Fruit fly (Drosophila melanogaster) whole organism, embryonic: ENCODE data around the gene CG34179.
A peak's percentile ranks its signal among the peaks of the same experiment; 100 is the strongest.

Source experiments
- B-H2 ChIP-seq: fragments of 200-800 bp; sonication (Bioruptor generic); optimal IDR thresholded peaks from 2 replicates; lab custom pipeline; 2018; ENCODE audit warnings: missing biosample characterization, mild to moderate bottlenecking, missing genetic modification characterization
- Blimp-1 ChIP-seq: fragments of 200-800 bp; sonication (Bioruptor generic); optimal IDR thresholded peaks from 3 replicates; lab custom pipeline; 2018; ENCODE audit warnings: missing biosample characterization, missing genetic modification characterization, mild to moderate bottlenecking, moderate library complexity, missing genetic modification reagents
- CG11723 ChIP-seq: fragments of 200-800 bp; sonication (Bioruptor generic); optimal IDR thresholded peaks from 2 replicates; lab custom pipeline; 2017; ENCODE audit warnings: missing biosample characterization, mild to moderate bottlenecking, missing genetic modification characterization
- CG12659 ChIP-seq: fragments of 200-800 bp; sonication (Bioruptor generic); optimal IDR thresholded peaks from 3 replicates; lab custom pipeline; 2017; ENCODE audit warnings: mild to moderate bottlenecking, missing biosample characterization, missing genetic modification reagents, missing genetic modification characterization
- CG12769 ChIP-seq: fragments of 200-800 bp; sonication (Bioruptor generic); optimal IDR thresholded peaks from 2 replicates; lab custom pipeline; 2019; ENCODE audit warnings: missing biosample characterization, mild to moderate bottlenecking, missing genetic modification characterization, moderate library complexity
- CG13287 ChIP-seq: fragments of 200-800 bp; sonication (Bioruptor generic); IDR thresholded peaks from 2 replicates; pipeline ENCODE4 v1.3.6; 2022; ENCODE audit warnings: missing biosample characterization, missing genetic modification characterization; ENCODE audit not compliant: partially characterized antibody
- CG13296 ChIP-seq: fragments of 200-800 bp; sonication (Bioruptor generic); optimal IDR thresholded peaks from 3 replicates; lab custom pipeline; 2018; ENCODE audit warnings: missing biosample characterization, mild to moderate bottlenecking, missing genetic modification characterization
- CG1603 ChIP-seq: fragments of 200-800 bp; sonication (Bioruptor generic); optimal IDR thresholded peaks from 2 replicates; lab custom pipeline; 2019; ENCODE audit warnings: missing biosample characterization, mild to moderate bottlenecking, missing genetic modification characterization, moderate library complexity
- CG18011 ChIP-seq: fragments of 200-800 bp; sonication (Bioruptor generic); optimal IDR thresholded peaks from 2 replicates; lab custom pipeline; 2017; ENCODE audit warnings: missing biosample characterization, missing genetic modification characterization, mild to moderate bottlenecking, moderate library complexity, missing genotype
- CG18619 ChIP-seq: fragments of 200-800 bp; sonication (Bioruptor generic); optimal IDR thresholded peaks from 3 replicates; lab custom pipeline; 2017; ENCODE audit warnings: missing biosample characterization, mild to moderate bottlenecking, missing genetic modification characterization
- CG2678 ChIP-seq: fragments of 200-800 bp; sonication (Bioruptor generic); optimal IDR thresholded peaks from 3 replicates; lab custom pipeline; 2019; ENCODE audit warnings: missing biosample characterization, mild to moderate bottlenecking, missing genetic modification characterization, moderate library complexity
- CG30020 ChIP-seq: fragments of 200-800 bp; optimal IDR thresholded peaks from 2 replicates; lab custom pipeline; 2019; ENCODE audit warnings: missing biosample characterization, mild to moderate bottlenecking, missing genetic modification characterization, moderate library complexity
- CG30403 ChIP-seq: fragments of 200-800 bp; sonication (Bioruptor generic); optimal IDR thresholded peaks from 3 replicates; lab custom pipeline; 2016; ENCODE audit warnings: missing biosample characterization, missing genetic modification characterization
- CG34376 ChIP-seq: fragments of 200-800 bp; sonication (Bioruptor generic); optimal IDR thresholded peaks from 2 replicates; lab custom pipeline; 2018; ENCODE audit warnings: missing biosample characterization, mild to moderate bottlenecking, missing genetic modification characterization
- CG7372 ChIP-seq: fragments of 200-800 bp; sonication (Bioruptor generic); IDR thresholded peaks from 2 replicates; pipeline ENCODE4 v1.3.6; 2022; ENCODE audit warnings: missing biosample characterization, missing genetic modification characterization
- CG7556 ChIP-seq: fragments of 200-800 bp; sonication (Bioruptor generic); optimal IDR thresholded peaks from 2 replicates; lab custom pipeline; 2017; ENCODE audit warnings: missing biosample characterization, mild to moderate bottlenecking, missing genetic modification characterization
- CG8290 ChIP-seq, 3 experiments: fragments of 200-800 bp; sonication (Bioruptor generic); optimal IDR thresholded peaks; 2 replicates each; lab custom pipeline; 2016 to 2019; ENCODE audit warnings: missing biosample characterization in 3 of 3, missing genetic modification characterization in 3 of 3, mild to moderate bottlenecking in 2 of 3, moderate library complexity in 1 of 3
- CG9932 ChIP-seq: fragments of 200-800 bp; sonication (Bioruptor generic); IDR thresholded peaks from 2 replicates; pipeline ENCODE4 v1.3.6; 2022; ENCODE audit warnings: missing biosample characterization, missing genetic modification characterization
- CrebB ChIP-seq: fragments of 200-800 bp; sonication (Bioruptor generic); optimal IDR thresholded peaks from 3 replicates; lab custom pipeline; 2018; ENCODE audit warnings: missing biosample characterization, mild to moderate bottlenecking, missing genetic modification characterization
- Ets65A ChIP-seq: fragments of 200-800 bp; sonication (Bioruptor generic); peaks from one replicate; lab custom pipeline; 2016; ENCODE audit warnings: missing biosample characterization, missing genetic modification characterization
- Fer1 ChIP-seq: fragments of 200-800 bp; sonication (Bioruptor generic); optimal IDR thresholded peaks from 2 replicates; lab custom pipeline; 2017; ENCODE audit warnings: missing biosample characterization, mild to moderate bottlenecking, missing genetic modification characterization
- Fer3 ChIP-seq: fragments of 200-800 bp; sonication (Bioruptor generic); optimal IDR thresholded peaks from 2 replicates; lab custom pipeline; 2018; ENCODE audit warnings: missing biosample characterization, mild to moderate bottlenecking, missing genetic modification characterization, moderate library complexity
- Hey ChIP-seq: fragments of 200-800 bp; sonication (Bioruptor generic); optimal IDR thresholded peaks from 3 replicates; lab custom pipeline; 2018; ENCODE audit warnings: missing biosample characterization, mild to moderate bottlenecking, missing genetic modification characterization
- HmgZ ChIP-seq: fragments of 200-800 bp; sonication (Bioruptor generic); optimal IDR thresholded peaks from 2 replicates; lab custom pipeline; 2018; ENCODE audit warnings: missing biosample characterization, mild to moderate bottlenecking, missing genetic modification characterization
- Hmr ChIP-seq: fragments of 200-800 bp; sonication (Bioruptor generic); optimal IDR thresholded peaks from 3 replicates; lab custom pipeline; 2017; ENCODE audit warnings: mild to moderate bottlenecking, missing biosample characterization, missing genetic modification reagents, missing genetic modification characterization
- Jarid2 ChIP-seq: fragments of 200-800 bp; sonication (Bioruptor generic); optimal IDR thresholded peaks from 3 replicates; lab custom pipeline; 2017; ENCODE audit warnings: mild to moderate bottlenecking, missing biosample characterization, missing genetic modification reagents, missing genetic modification characterization
- Mes4 ChIP-seq: fragments of 200-800 bp; sonication (Bioruptor generic); optimal IDR thresholded peaks from 2 replicates; lab custom pipeline; 2016; ENCODE audit warnings: missing biosample characterization, missing genetic modification characterization
- NC2β ChIP-seq: fragments of 200-800 bp; sonication (Bioruptor generic); optimal IDR thresholded peaks from 2 replicates; lab custom pipeline; 2016; ENCODE audit warnings: missing biosample characterization, missing genetic modification characterization
- Nf-YA ChIP-seq: fragments of 200-800 bp; sonication (Bioruptor generic); IDR thresholded peaks from 2 replicates; pipeline ENCODE4 v1.3.6; 2022; ENCODE audit warnings: missing biosample characterization, missing genetic modification characterization
- Scr ChIP-seq: fragments of 200-800 bp; sonication (Bioruptor generic); IDR thresholded peaks from 2 replicates; pipeline ENCODE4 v1.3.6; 2022; ENCODE audit warnings: missing biosample characterization, missing genetic modification characterization; ENCODE audit not compliant: partially characterized antibody
- Trl ChIP-seq, 3 experiments: fragments of >200 bp in 2 of 3; fragments of 200-800 bp in 1 of 3; sonication (Bioruptor generic) in 1 of 3; optimal IDR thresholded peaks; 2 replicates in 1 of 3; 3 replicates in 2 of 3; lab custom pipeline; 2016 to 2017; ENCODE audit warnings: missing biosample characterization in 1 of 3, missing genetic modification characterization in 1 of 3
- amos ChIP-seq: fragments of 200-800 bp; sonication (Bioruptor generic); IDR thresholded peaks from 2 replicates; pipeline ENCODE4 v1.3.6; 2022; ENCODE audit warnings: missing biosample characterization, missing genetic modification characterization; ENCODE audit not compliant: partially characterized antibody
- caup ChIP-seq: fragments of 200-800 bp; sonication (Bioruptor generic); optimal IDR thresholded peaks from 3 replicates; lab custom pipeline; 2017; ENCODE audit warnings: missing biosample characterization, mild to moderate bottlenecking, missing genetic modification characterization, moderate library complexity; ENCODE audit not compliant: severe bottlenecking
- cg ChIP-seq: fragments of 200-800 bp; sonication (Bioruptor generic); optimal IDR thresholded peaks from 3 replicates; lab custom pipeline; 2019; ENCODE audit warnings: missing biosample characterization, mild to moderate bottlenecking, missing genetic modification characterization, moderate library complexity
- corto ChIP-seq: fragments of 200-800 bp; sonication (Bioruptor generic); optimal IDR thresholded peaks from 2 replicates; lab custom pipeline; 2016; ENCODE audit warnings: missing biosample characterization, mild to moderate bottlenecking, missing genetic modification characterization, moderate library complexity
- dimm ChIP-seq: fragments of 200-800 bp; sonication (Bioruptor generic); IDR thresholded peaks from 2 replicates; pipeline ENCODE4 v1.3.6; 2022; ENCODE audit warnings: missing biosample characterization, missing genetic modification characterization
- exex ChIP-seq: fragments of 200-800 bp; sonication (Bioruptor generic); optimal IDR thresholded peaks from 4 replicates; lab custom pipeline; 2018; ENCODE audit warnings: missing biosample characterization, mild to moderate bottlenecking, missing genetic modification characterization, moderate library complexity
- ftz-f1 ChIP-seq: fragments of 200-800 bp; sonication (Bioruptor generic); optimal IDR thresholded peaks from 2 replicates; lab custom pipeline; 2016; ENCODE audit warnings: missing biosample characterization, missing genetic modification characterization
- grn ChIP-seq: fragments of 200-800 bp; sonication (Bioruptor generic); optimal IDR thresholded peaks from 3 replicates; lab custom pipeline; 2017; ENCODE audit warnings: missing biosample characterization, missing genetic modification characterization
- gro ChIP-seq: fragments of 200-800 bp; sonication (Bioruptor generic); optimal IDR thresholded peaks from 2 replicates; lab custom pipeline; 2016; ENCODE audit warnings: missing biosample characterization, missing genetic modification characterization
- hth ChIP-seq: fragments of >200 bp; optimal IDR thresholded peaks from 2 replicates; lab custom pipeline; 2017; ENCODE audit warnings: inconsistent platforms
- ind ChIP-seq: fragments of 200-800 bp; sonication (Bioruptor generic); optimal IDR thresholded peaks from 3 replicates; lab custom pipeline; 2016; ENCODE audit warnings: missing biosample characterization, missing genetic modification characterization
- kay ChIP-seq: fragments of 200-800 bp; sonication (Bioruptor generic); optimal IDR thresholded peaks from 2 replicates; lab custom pipeline; 2016; ENCODE audit warnings: missing biosample characterization, missing genetic modification characterization
- nerfin-1 ChIP-seq: fragments of 200-800 bp; sonication (Bioruptor generic); optimal IDR thresholded peaks from 3 replicates; lab custom pipeline; 2019; ENCODE audit warnings: missing biosample characterization, mild to moderate bottlenecking, missing genetic modification characterization, moderate library complexity
- prd ChIP-seq, 3 experiments: fragments of >200 bp in 2 of 3; fragments of 200-800 bp in 1 of 3; sonication (Bioruptor generic) in 1 of 3; optimal IDR thresholded peaks in 2 of 3; IDR thresholded peaks in 1 of 3; 2 replicates in 2 of 3; 3 replicates in 1 of 3; pipeline versions ENCODE4 v1.3.6 to Lab custom; 2017 to 2022; ENCODE audit warnings: missing biosample characterization in 1 of 3, missing genetic modification characterization in 1 of 3
- scrt ChIP-seq: fragments of 200-800 bp; sonication (Bioruptor generic); optimal IDR thresholded peaks from 2 replicates; lab custom pipeline; 2018; ENCODE audit warnings: missing biosample characterization, mild to moderate bottlenecking, missing genetic modification characterization, moderate library complexity

CG34179 gene

DNA sequence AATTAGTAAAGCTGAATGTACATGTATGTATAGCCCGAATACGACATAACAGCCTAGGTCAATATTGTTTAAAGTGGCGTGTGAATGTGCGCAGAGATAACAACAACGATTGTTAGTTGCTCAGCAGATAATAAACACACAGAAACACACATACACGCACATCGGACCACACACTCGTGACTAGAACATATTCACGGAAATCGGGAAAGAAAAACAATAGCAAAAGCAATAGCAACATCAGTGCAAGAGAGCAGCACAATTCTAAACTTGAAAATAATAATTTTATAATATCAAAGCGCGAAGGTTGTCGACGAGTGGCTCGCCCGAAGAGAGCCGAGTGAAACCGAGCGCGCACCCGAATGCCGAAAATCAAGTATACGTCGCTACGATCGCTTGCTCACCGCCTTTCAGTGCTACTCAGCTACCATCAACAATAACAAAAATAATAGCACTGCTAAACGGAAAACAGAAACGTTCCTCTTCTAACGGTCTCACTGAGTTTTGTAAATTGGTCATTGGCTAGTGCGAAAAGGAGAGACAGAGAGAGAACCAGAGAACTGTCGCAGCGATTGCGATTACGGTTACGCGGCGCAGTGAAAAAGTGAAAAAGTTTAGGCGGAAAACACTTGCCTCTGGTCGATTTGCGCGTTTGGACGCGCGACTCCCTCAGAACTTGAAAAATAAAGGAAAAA, 34.6 kb upstream of the CG34179 start (continued):
- TF ChIP-seq CG11723 (GFP tag; lab: Kevin White, UChicago), result no peak
- 0 out of 2 replicates have a peak, but pooled peaks have one; percentile 7 for TF ChIP-seq CG9932 (GFP tag; lab: Robert Waterston, UW)
- TF ChIP-seq CG2678 (tag; lab: Kevin White, UChicago), result peak; percentile 4
- TF ChIP-seq Trl (optimal IDR thresholded peaks at IDR 0.05; lab: Kevin White, UChicago), result peak; percentile 10 to 87
- TF ChIP-seq Trl (GFP tag; optimal IDR thresholded peaks at IDR 0.05; lab: Kevin White, UChicago), result no peak
- TF ChIP-seq Ets65A (GFP tag; lab: Kevin White, UChicago), result peak; percentile 60
- TF ChIP-seq CG18619 (GFP tag; lab: Kevin White, UChicago), result peak; percentile 26
- no peak for TF ChIP-seq CG30020
- no peak for TF ChIP-seq ind (GFP tag; lab: Kevin White, UChicago)
- peak; percentile 0 for TF ChIP-seq CG18011
- peak; percentile 3 for TF ChIP-seq B-H2 (GFP tag; lab: Kevin White, UChicago)
- TF ChIP-seq CG34376 (GFP tag; lab: Kevin White, UChicago), result peak; percentile 95
- no peak for TF ChIP-seq Nf-YA (GFP tag; lab: Robert Waterston, UW)
- TF ChIP-seq CG8290 (GFP tag; optimal IDR thresholded peaks at IDR 0.05; lab: Kevin White, UChicago), result no peak
- peak; percentile 5 to 61 for TF ChIP-seq CG8290 (tag; optimal IDR thresholded peaks at IDR 0.05; lab: Kevin White, UChicago)
- 0 out of 2 replicates have a peak, but pooled peaks have one; percentile 51 for TF ChIP-seq CG7372 (GFP tag; lab: Robert Waterston, UW)
- TF ChIP-seq Hey (tag; lab: Kevin White, UChicago), result peak; percentile 73
- TF ChIP-seq CG30403 (GFP tag; lab: Kevin White, UChicago), result no peak
- TF ChIP-seq NC2β (GFP tag; lab: Kevin White, UChicago), result peak; percentile 2
- TF ChIP-seq grn (GFP tag; lab: Kevin White, UChicago), result peak; percentile 59
- no peak for TF ChIP-seq kay (GFP tag; lab: Kevin White, UChicago)
- TF ChIP-seq ftz-f1 (GFP tag; lab: Kevin White, UChicago), result peak; percentile 96
- peak; percentile 53 for TF ChIP-seq CG13296 (GFP tag; lab: Kevin White, UChicago)
- peak; percentile 75 for TF ChIP-seq CrebB (tag; lab: Kevin White, UChicago)
- peak; percentile 60 for TF ChIP-seq cg (GFP tag; lab: Kevin White, UChicago)
- peak; percentile 55 for TF ChIP-seq caup
- TF ChIP-seq HmgZ (tag; lab: Kevin White, UChicago), result peak; percentile 41
- TF ChIP-seq Fer1 (GFP tag; lab: Kevin White, UChicago), result peak; percentile 57
- TF ChIP-seq CG1603, result peak; percentile 19
- TF ChIP-seq corto (GFP tag; lab: Kevin White, UChicago), result peak; percentile 58
- TF ChIP-seq CG7556 (GFP tag; lab: Kevin White, UChicago), result peak; percentile 5
- peak; percentile 45 for TF ChIP-seq Fer3
- TF ChIP-seq CG12659 (GFP tag; lab: Kevin White, UChicago), result peak; percentile 22
- TF ChIP-seq Hmr (GFP tag; lab: Kevin White, UChicago), result peak; percentile 76

- TF ChIP-seq Blimp-1 (GFP tag; lab: Kevin White, UChicago) (peak; percentile 37), prd (optimal IDR thresholded peaks at IDR 0.05; lab: Kevin White, UChicago) (no peak), prd (GFP tag; IDR thresholded peaks at IDR 0.05; lab: Robert Waterston, UW) (no peak), gro (GFP tag; lab: Kevin White, UChicago) (peak; percentile 11), exex (tag; lab: Kevin White, UChicago) (peak; percentile 68), CG12769 (tag; lab: Kevin White, UChicago) (peak; percentile 11), nerfin-1 (no peak), ftz-f1 (GFP tag; lab: Kevin White, UChicago) (peak; percentile 44), Mes4 (no peak), Scr (GFP tag; lab: Robert Waterston, UW) (0 out of 2 replicates have a peak, but pooled peaks have one; percentile 12), scrt (GFP tag; lab: Kevin White, UChicago) (peak; percentile 14), hth (lab: Kevin White, UChicago) (no peak), Jarid2 (peak; percentile 33), CG13287 (GFP tag; lab: Robert Waterston, UW) (peak; percentile 42; the same call in 1 of the 2 replicates), amos (GFP tag; lab: Robert Waterston, UW) (peak; percentile 27; the same call in 1 of the 2 replicates), dimm (no peak), CG9932 (GFP tag; lab: Robert Waterston, UW) (peak; percentile 17; the same call in 1 of the 2 replicates)
Observed at dm6 chr2L:6082157-6082645, 33.7 kb upstream of the CG34179 start, which contains the start of gene Kr-h1. Gene Kr-h1, plus strand, starts transcription at chr2L:6082603.
